Worm (Caenorhabditis elegans) whole organism, L4 larva: Measurements from ENCODE around the gene meg-2.

Source experiments
- F37D6.2 ChIP-seq: sonication (generic microtip); optimal IDR thresholded peaks from 2 replicates; lab custom pipeline; 2016; ENCODE audit warnings: mild to moderate bottlenecking, missing genetic modification characterization, missing compliant biosample characterization
- F44E2.7 ChIP-seq: fragments of 200-800 bp; sonication (Bioruptor generic); IDR thresholded peaks from 2 replicates; pipeline ENCODE4 v2.1.2; 2022; ENCODE audit warnings: missing genetic modification characterization, missing compliant biosample characterization
- T20F7.1 ChIP-seq: fragments of 200-800 bp; sonication (Bioruptor generic); optimal IDR thresholded peaks from 2 replicates; lab custom pipeline; 2018; ENCODE audit warnings: mild to moderate bottlenecking, missing genetic modification characterization, missing compliant biosample characterization
- T26A8.4 ChIP-seq: fragments of 200-800 bp; sonication (Bioruptor generic); IDR thresholded peaks from 2 replicates; pipeline ENCODE4 v1.3.6; 2022; ENCODE audit warnings: missing genetic modification characterization, missing compliant biosample characterization
- Y105C5A.15 ChIP-seq: fragments of 200-800 bp; sonication (Bioruptor generic); IDR thresholded peaks from 2 replicates; pipeline ENCODE4 v1.3.6; 2022; ENCODE audit warnings: missing genetic modification characterization, missing compliant biosample characterization
- Y48G9A.11 ChIP-seq: fragments of 200-800 bp; sonication (Bioruptor generic); IDR thresholded peaks from 2 replicates; pipeline ENCODE4 v1.3.6; 2022; ENCODE audit warnings: missing genetic modification reagents, missing genetic modification characterization, missing compliant biosample characterization
- Y75B8A.6 ChIP-seq: fragments of 200-800 bp; sonication (Bioruptor generic); IDR thresholded peaks from 2 replicates; pipeline ENCODE4 v1.3.6; 2022; ENCODE audit warnings: missing genetic modification reagents, missing genetic modification characterization, missing compliant biosample characterization
- ZK337.2 ChIP-seq: fragments of 200-800 bp; sonication (Bioruptor generic); IDR thresholded peaks from 2 replicates; pipeline ENCODE4 v1.3.6; 2022; ENCODE audit warnings: missing genetic modification reagents, missing genetic modification characterization, missing compliant biosample characterization
- ZK546.5 ChIP-seq, 2 experiments: sonication (generic microtip); optimal IDR thresholded peaks; 2 replicates each; lab custom pipeline; 2017; ENCODE audit warnings: missing biosample characterization in 2 of 2, missing genetic modification characterization in 2 of 2
- attf-4 ChIP-seq: sonication (generic microtip); optimal IDR thresholded peaks from 3 replicates; lab custom pipeline; 2017; ENCODE audit warnings: missing biosample characterization, missing genetic modification characterization
- ceh-62 ChIP-seq: sonication (generic microtip); optimal IDR thresholded peaks from 2 replicates; lab custom pipeline; 2017; ENCODE audit warnings: missing biosample characterization, missing genetic modification characterization
- ces-1 ChIP-seq: fragments of 150-350 bp; sonication (generic microtip); optimal IDR thresholded peaks from 4 replicates; lab custom pipeline; 2014; ENCODE audit warnings: missing biosample characterization, missing genetic modification reagents, missing genetic modification characterization
- daf-16 ChIP-seq, 3 experiments: sonication (generic microtip); optimal IDR thresholded peaks; 2 replicates each; lab custom pipeline; 2016 to 2017; ENCODE audit warnings: missing genetic modification characterization in 3 of 3, missing genetic modification reagents in 3 of 3, mild to moderate bottlenecking in 2 of 3, missing compliant biosample characterization in 2 of 3, missing biosample characterization in 1 of 3, moderate library complexity in 1 of 3
- dmd-8 ChIP-seq: fragments of 200-800 bp; sonication (Bioruptor generic); IDR thresholded peaks from 2 replicates; pipeline ENCODE4 v1.3.6; 2022; ENCODE audit warnings: missing genetic modification characterization, missing compliant biosample characterization
- duxl-1 ChIP-seq: sonication (generic microtip); optimal IDR thresholded peaks from 2 replicates; lab custom pipeline; 2016; ENCODE audit warnings: mild to moderate bottlenecking, missing genetic modification characterization, moderate library complexity, missing compliant biosample characterization; ENCODE audit not compliant: poor library complexity
- egl-27 ChIP-seq: sonication (generic microtip); optimal IDR thresholded peaks from 3 replicates; lab custom pipeline; 2017; ENCODE audit warnings: missing biosample characterization, missing genetic modification reagents, missing genetic modification characterization
- egl-43 ChIP-seq: fragments of 200-800 bp; sonication (Bioruptor generic); IDR thresholded peaks from 2 replicates; pipeline ENCODE4 v1.3.6; 2022; ENCODE audit warnings: missing genetic modification reagents, missing genetic modification characterization, missing compliant biosample characterization
- gei-8 ChIP-seq: fragments of 200-800 bp; sonication (Bioruptor generic); optimal IDR thresholded peaks from 2 replicates; lab custom pipeline; 2018; ENCODE audit warnings: mild to moderate bottlenecking, missing genetic modification characterization, missing compliant biosample characterization
- hif-1 ChIP-seq, 2 experiments: sonication (generic microtip); optimal IDR thresholded peaks; 2 replicates each; lab custom pipeline; 2016 to 2017; ENCODE audit warnings: missing compliant biosample characterization in 2 of 2, missing genetic modification characterization in 2 of 2, missing genetic modification reagents in 2 of 2, missing genotype in 2 of 2, mild to moderate bottlenecking in 1 of 2
- hlh-11 ChIP-seq: fragments of 200-800 bp; sonication (Bioruptor generic); optimal IDR thresholded peaks from 2 replicates; lab custom pipeline; 2018; ENCODE audit warnings: mild to moderate bottlenecking, missing genetic modification characterization, missing compliant biosample characterization
- hlh-30 ChIP-seq: sonication (generic microtip); optimal IDR thresholded peaks from 2 replicates; lab custom pipeline; 2017; ENCODE audit warnings: antibody characterized with exemption, mild to moderate bottlenecking, missing genetic modification characterization, missing compliant biosample characterization; ENCODE audit not compliant: insufficient read depth
- lin-39 ChIP-seq: fragments of 150-350 bp; optimal IDR thresholded peaks from 2 replicates; lab custom pipeline; 2014; ENCODE audit warnings: missing biosample characterization, missing genetic modification reagents, missing genetic modification characterization
- lir-3 ChIP-seq: sonication (generic microtip); optimal IDR thresholded peaks from 2 replicates; lab custom pipeline; 2016; ENCODE audit warnings: mild to moderate bottlenecking, missing genetic modification characterization, missing compliant biosample characterization
- lsy-2 ChIP-seq, 2 experiments: fragments of 150-350 bp in 1 of 2; sonication (generic microtip) in 1 of 2; optimal IDR thresholded peaks; 2 replicates each; lab custom pipeline; 2014 to 2017; ENCODE audit warnings: missing biosample characterization in 2 of 2, missing genetic modification characterization in 2 of 2
- madf-5 ChIP-seq, 2 experiments: fragments of 200-800 bp; sonication (Bioruptor generic); IDR thresholded peaks; 2 replicates each; pipeline ENCODE4 v1.3.6; 2022; ENCODE audit warnings: missing compliant biosample characterization in 2 of 2, missing genetic modification characterization in 2 of 2
- mdl-1 ChIP-seq, 2 experiments: fragments of 150-350 bp in 1 of 2; sonication (generic microtip) in 1 of 2; optimal IDR thresholded peaks; 2 replicates each; lab custom pipeline; 2014 to 2017; ENCODE audit warnings: missing biosample characterization in 2 of 2, missing genetic modification characterization in 2 of 2
- mdt-29 ChIP-seq: fragments of 200-800 bp; sonication (Bioruptor generic); IDR thresholded peaks from 2 replicates; pipeline ENCODE4 v1.3.6; 2022; ENCODE audit warnings: missing genetic modification reagents, missing genetic modification characterization, missing compliant biosample characterization
- mep-1 ChIP-seq: fragments of 150-350 bp; sonication (generic microtip); optimal IDR thresholded peaks from 3 replicates; lab custom pipeline; 2014; ENCODE audit warnings: missing biosample characterization, missing genetic modification characterization
- mxl-3 ChIP-seq: fragments of 200-800 bp; sonication (Bioruptor generic); optimal IDR thresholded peaks from 2 replicates; lab custom pipeline; 2018; ENCODE audit warnings: mild to moderate bottlenecking, missing genetic modification characterization, missing compliant biosample characterization
- nhr-10 ChIP-seq: fragments of 150-350 bp; optimal IDR thresholded peaks from 2 replicates; lab custom pipeline; 2014; ENCODE audit warnings: missing biosample characterization, missing genetic modification characterization
- nhr-102 ChIP-seq: sonication (generic microtip); optimal IDR thresholded peaks from 2 replicates; lab custom pipeline; 2016; ENCODE audit warnings: mild to moderate bottlenecking, missing genetic modification characterization, moderate library complexity, missing compliant biosample characterization
- nhr-11 ChIP-seq: fragments of 150-350 bp; optimal IDR thresholded peaks from 2 replicates; lab custom pipeline; 2014; ENCODE audit warnings: missing biosample characterization, missing genetic modification characterization
- nhr-237 ChIP-seq: sonication (generic microtip); optimal IDR thresholded peaks from 2 replicates; lab custom pipeline; 2017; ENCODE audit warnings: missing biosample characterization, missing genetic modification characterization
- nhr-25 ChIP-seq: sonication (generic microtip); optimal IDR thresholded peaks from 2 replicates; lab custom pipeline; 2017; ENCODE audit warnings: missing genetic modification characterization, mild to moderate bottlenecking, missing compliant biosample characterization, antibody characterized with exemption, moderate library complexity, borderline replicate concordance; ENCODE audit not compliant: insufficient read depth
- nhr-28 ChIP-seq: fragments of 150-350 bp; optimal IDR thresholded peaks from 2 replicates; lab custom pipeline; 2014; ENCODE audit warnings: missing biosample characterization, missing genetic modification characterization
- nhr-6 ChIP-seq: fragments of 150-350 bp; optimal IDR thresholded peaks from 2 replicates; lab custom pipeline; 2014; ENCODE audit warnings: missing biosample characterization, missing genetic modification characterization
- php-3 ChIP-seq: fragments of 200-800 bp; sonication (Bioruptor generic); IDR thresholded peaks from 2 replicates; pipeline ENCODE4 v1.3.6; 2022; ENCODE audit warnings: missing genetic modification reagents, missing genetic modification characterization, missing compliant biosample characterization
- set-16 ChIP-seq: fragments of 200-800 bp; sonication (Bioruptor generic); IDR thresholded peaks from 2 replicates; pipeline ENCODE4 v1.3.6; 2022; ENCODE audit warnings: missing genetic modification reagents, missing genetic modification characterization, missing compliant biosample characterization
- skn-1 ChIP-seq: fragments of 150-350 bp; optimal IDR thresholded peaks from 2 replicates; lab custom pipeline; 2014; ENCODE audit warnings: missing biosample characterization, missing genetic modification characterization
- snpc-4 ChIP-seq: fragments of 150-350 bp; optimal IDR thresholded peaks from 2 replicates; lab custom pipeline; 2014; ENCODE audit warnings: missing biosample characterization, missing genetic modification characterization
- spr-3 ChIP-seq: fragments of 200-800 bp; sonication (Bioruptor generic); optimal IDR thresholded peaks from 2 replicates; lab custom pipeline; 2018; ENCODE audit warnings: mild to moderate bottlenecking, missing genetic modification characterization, missing compliant biosample characterization
- tag-97 ChIP-seq: fragments of 200-800 bp; sonication (Bioruptor generic); IDR thresholded peaks from 2 replicates; pipeline ENCODE4 v1.3.6; 2022; ENCODE audit warnings: missing genetic modification characterization, missing compliant biosample characterization
- unc-130 ChIP-seq: sonication (generic microtip); optimal IDR thresholded peaks from 2 replicates; lab custom pipeline; 2016; ENCODE audit warnings: missing genetic modification reagents, missing genetic modification characterization, missing compliant biosample characterization
- unc-62 ChIP-seq, 3 experiments: fragments of 150-350 bp in 1 of 3; sonication (generic microtip); optimal IDR thresholded peaks in 2 of 3; peaks in 1 of 3; 1 replicate in 1 of 3; 2 replicates in 2 of 3; lab custom pipeline; 2014 to 2017; ENCODE audit warnings: missing biosample characterization in 3 of 3, missing genetic modification characterization in 3 of 3, missing genetic modification reagents in 3 of 3, missing genotype in 1 of 3
- vab-7 ChIP-seq: fragments of 200-800 bp; sonication (Bioruptor generic); IDR thresholded peaks from 2 replicates; pipeline ENCODE4 v1.3.6; 2022; ENCODE audit warnings: missing genetic modification reagents, missing genetic modification characterization, missing compliant biosample characterization
- zip-11 ChIP-seq: fragments of 200-800 bp; sonication (Bioruptor generic); IDR thresholded peaks from 2 replicates; pipeline ENCODE4 v1.3.6; 2022; ENCODE audit warnings: missing genetic modification characterization, missing compliant biosample characterization

meg-2 gene

ce11 chrX:13946693-13947583 is 21.0 kb upstream of the meg-2 start (continued):
- TF ChIP-seq vab-7 (GFP tag; lab: Robert Waterston, UW), result no peak
- no peak for TF ChIP-seq madf-5 (GFP tag; IDR thresholded peaks at IDR 0.05; lab: Robert Waterston, UW)
- TF ChIP-seq tag-97 (GFP tag; lab: Robert Waterston, UW), result no peak
- TF ChIP-seq Y48G9A.11 (GFP tag; lab: Robert Waterston, UW), result no peak
- no peak for TF ChIP-seq ZK337.2 (GFP tag; lab: Robert Waterston, UW)
- no peak for TF ChIP-seq zip-11 (GFP tag; lab: Robert Waterston, UW)
- no peak for TF ChIP-seq set-16 (GFP tag; lab: Robert Waterston, UW)
- TF ChIP-seq php-3 (GFP tag; lab: Robert Waterston, UW), result peak; percentile 78; the same call in 1 of the 2 replicates
- no peak for TF ChIP-seq snpc-4 (tag; lab: Kevin White, UChicago)
- no peak for TF ChIP-seq gei-8 (GFP tag; lab: Kevin White, UChicago)
- TF ChIP-seq skn-1 (tag; lab: Kevin White, UChicago), result no peak
- TF ChIP-seq nhr-102 (tag; lab: Kevin White, UChicago), result no peak
- TF ChIP-seq lin-39 (tag; lab: Kevin White, UChicago), result no peak
- no peak for TF ChIP-seq Y75B8A.6 (GFP tag; lab: Robert Waterston, UW)
- no peak for TF ChIP-seq dmd-8
- TF ChIP-seq nhr-28 (tag; lab: Kevin White, UChicago), result peak; percentile 84
- no peak for TF ChIP-seq ceh-62 (tag; lab: Kevin White, UChicago)
- TF ChIP-seq lsy-2 (tag; optimal IDR thresholded peaks at IDR 0.05; lab: Kevin White, UChicago), result no peak
- no peak for TF ChIP-seq mdt-29 (GFP tag; lab: Robert Waterston, UW)

DNA sequence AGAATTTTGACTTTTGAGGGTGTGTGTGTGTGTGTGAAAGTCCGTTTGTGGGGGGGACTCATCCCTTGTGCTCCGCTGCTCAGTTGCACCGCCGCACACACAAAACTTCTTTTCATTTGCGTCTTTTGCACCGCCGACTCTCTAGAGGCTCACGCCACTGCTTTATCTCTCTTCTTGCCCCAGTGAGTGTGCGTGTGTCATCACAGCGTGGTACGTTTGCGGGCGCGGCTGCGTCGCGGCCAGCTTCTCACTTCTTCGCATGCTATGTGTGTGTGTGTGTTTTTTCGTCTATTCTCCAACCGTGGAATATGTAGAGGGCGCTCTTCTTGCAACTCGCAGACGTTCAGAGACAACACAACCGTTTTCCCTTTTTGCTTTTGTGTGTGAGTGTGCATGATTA is 19.6 kb upstream of the meg-2 start:
- TF ChIP-seq snpc-4 (tag; lab: Kevin White, UChicago) (peak; percentile 57), unc-130 (GFP tag; lab: Kevin White, UChicago) (no peak), unc-62 (GFP tag; optimal IDR thresholded peaks at IDR 0.05 in 1 of 2; lab: Kevin White, UChicago) (peak in 1 of 2 experiments; percentile 93), unc-62 (tag; optimal IDR thresholded peaks at IDR 0.05; lab: Kevin White, UChicago) (no peak), nhr-237 (tag; lab: Kevin White, UChicago) (no peak), F44E2.7 (no peak), T26A8.4 (peak; percentile 43; the same call in 1 of the 2 replicates), mxl-3 (GFP tag; lab: Kevin White, UChicago) (peak; percentile 81), hlh-30 (tag; lab: Kevin White, UChicago) (peak; percentile 85), lir-3 (tag; lab: Kevin White, UChicago) (no peak), nhr-10 (tag; lab: Kevin White, UChicago) (no peak), egl-43 (peak; percentile 82), attf-4 (no peak), daf-16 (GFP tag; optimal IDR thresholded peaks at IDR 0.05; lab: Kevin White, UChicago) (no peak), daf-16 (tag; optimal IDR thresholded peaks at IDR 0.05; lab: Kevin White, UChicago) (peak; percentile 25), Y105C5A.15 (GFP tag; lab: Robert Waterston, UW) (no peak), duxl-1 (peak; percentile 9), lsy-2 (tag; optimal IDR thresholded peaks at IDR 0.05; lab: Kevin White, UChicago) (peak; percentile 30 to 47), tag-97 (GFP tag; lab: Robert Waterston, UW) (no peak), ZK546.5 (tag; optimal IDR thresholded peaks at IDR 0.05; lab: Kevin White, UChicago) (no peak), nhr-6 (tag; lab: Kevin White, UChicago) (peak; percentile 64), dmd-8 (no peak), spr-3 (GFP tag; lab: Kevin White, UChicago) (no peak), hif-1 (tag; optimal IDR thresholded peaks at IDR 0.05; lab: Kevin White, UChicago) (peak in 1 of 2 experiments; percentile 70), egl-27 (no peak), nhr-25 (tag; lab: Kevin White, UChicago) (no peak), F37D6.2 (tag; lab: Kevin White, UChicago) (peak; percentile 69), mep-1 (peak; percentile 73), mdl-1 (tag; optimal IDR thresholded peaks at IDR 0.05; lab: Kevin White, UChicago) (peak; percentile 62 to 87), hlh-11 (tag; lab: Kevin White, UChicago) (peak; percentile 71), ces-1 (GFP tag; lab: Kevin White, UChicago) (no peak), nhr-11 (tag; lab: Kevin White, UChicago) (peak; percentile 62), T20F7.1 (no peak)
